Fruit fly (Drosophila melanogaster) whole organism, embryonic: ENCODE results near the gene ppk30.

Experiments
- ATbp ChIP-seq: fragments of 200-800 bp; sonication (Bioruptor generic); optimal IDR thresholded peaks from 2 replicates; lab custom pipeline; 2017; ENCODE audit warnings: missing biosample characterization, mild to moderate bottlenecking, missing genetic modification characterization, missing genetic modification reagents
- Atf-2 ChIP-seq: fragments of 200-800 bp; sonication (Bioruptor generic); optimal IDR thresholded peaks from 2 replicates; lab custom pipeline; 2016; ENCODE audit warnings: missing biosample characterization, missing genetic modification characterization
- Atf3 ChIP-seq: fragments of 200-800 bp; sonication (Bioruptor generic); optimal IDR thresholded peaks from 3 replicates; lab custom pipeline; 2016; ENCODE audit warnings: missing biosample characterization, missing genetic modification characterization
- CG11247 ChIP-seq: fragments of 200-800 bp; sonication (Bioruptor generic); IDR thresholded peaks from 2 replicates; pipeline ENCODE4 v1.3.6; 2022; ENCODE audit warnings: missing biosample characterization, missing genetic modification characterization
- CG11560 ChIP-seq: fragments of 200-800 bp; sonication (Bioruptor generic); IDR thresholded peaks from 3 replicates; pipeline ENCODE4 v1.3.6; 2022; ENCODE audit warnings: missing biosample characterization, missing genetic modification characterization
- CG11723 ChIP-seq: fragments of 200-800 bp; sonication (Bioruptor generic); optimal IDR thresholded peaks from 2 replicates; lab custom pipeline; 2017; ENCODE audit warnings: missing biosample characterization, mild to moderate bottlenecking, missing genetic modification characterization
- CG12155 ChIP-seq: fragments of 200-800 bp; sonication (Bioruptor generic); optimal IDR thresholded peaks from 3 replicates; lab custom pipeline; 2016; ENCODE audit warnings: missing biosample characterization, missing genetic modification characterization
- CG12659 ChIP-seq: fragments of 200-800 bp; sonication (Bioruptor generic); optimal IDR thresholded peaks from 3 replicates; lab custom pipeline; 2017; ENCODE audit warnings: mild to moderate bottlenecking, missing biosample characterization, missing genetic modification reagents, missing genetic modification characterization
- CG13424 ChIP-seq: fragments of 200-800 bp; sonication (Bioruptor generic); optimal IDR thresholded peaks from 2 replicates; lab custom pipeline; 2019; ENCODE audit warnings: missing biosample characterization, mild to moderate bottlenecking, missing genetic modification characterization, moderate library complexity
- CG13624 ChIP-seq: fragments of 200-800 bp; sonication (Bioruptor generic); optimal IDR thresholded peaks from 2 replicates; lab custom pipeline; 2016; ENCODE audit warnings: missing biosample characterization, missing genetic modification characterization
- CG15073 ChIP-seq: fragments of 200-800 bp; sonication (Bioruptor generic); optimal IDR thresholded peaks from 2 replicates; lab custom pipeline; 2016; ENCODE audit warnings: missing biosample characterization, missing genetic modification characterization
- CG15479 ChIP-seq: fragments of 200-800 bp; sonication (Bioruptor generic); optimal IDR thresholded peaks from 3 replicates; lab custom pipeline; 2019; ENCODE audit warnings: missing biosample characterization, mild to moderate bottlenecking, missing genetic modification characterization, moderate library complexity
- CG15514 ChIP-seq: fragments of 200-800 bp; sonication (Bioruptor generic); optimal IDR thresholded peaks from 3 replicates; lab custom pipeline; 2017; ENCODE audit warnings: missing biosample characterization, missing genetic modification characterization, mild to moderate bottlenecking, moderate library complexity, missing genetic modification reagents
- CG17359 ChIP-seq: fragments of 200-800 bp; sonication (Bioruptor generic); optimal IDR thresholded peaks from 3 replicates; lab custom pipeline; 2018; ENCODE audit warnings: missing biosample characterization, mild to moderate bottlenecking, missing genetic modification characterization, moderate library complexity
- CG18599 ChIP-seq: fragments of 200-800 bp; sonication (Bioruptor generic); optimal IDR thresholded peaks from 3 replicates; lab custom pipeline; 2017; ENCODE audit warnings: missing biosample characterization, missing genetic modification characterization, mild to moderate bottlenecking, moderate library complexity, missing genetic modification reagents
- CG2875 ChIP-seq: fragments of 200-800 bp; sonication (Bioruptor generic); optimal IDR thresholded peaks from 2 replicates; lab custom pipeline; 2017; ENCODE audit warnings: missing biosample characterization, mild to moderate bottlenecking, missing genetic modification characterization, missing genetic modification reagents
- CG32772 ChIP-seq: fragments of 200-800 bp; sonication (Bioruptor generic); IDR thresholded peaks from 2 replicates; pipeline ENCODE4 v1.3.6; 2022; ENCODE audit warnings: missing biosample characterization, missing genetic modification characterization
- CG7745 ChIP-seq: fragments of 200-800 bp; sonication (Bioruptor generic); optimal IDR thresholded peaks from 2 replicates; lab custom pipeline; 2018; ENCODE audit warnings: missing biosample characterization, mild to moderate bottlenecking, missing genetic modification characterization, moderate library complexity
- CG7786 ChIP-seq: fragments of 200-800 bp; sonication (Bioruptor generic); optimal IDR thresholded peaks from 2 replicates; lab custom pipeline; 2016; ENCODE audit warnings: missing biosample characterization, missing genetic modification characterization
- CG8765 ChIP-seq: fragments of 200-800 bp; sonication (Bioruptor generic); IDR thresholded peaks from 2 replicates; pipeline ENCODE4 v1.3.6; 2022; ENCODE audit warnings: missing biosample characterization, missing genetic modification characterization
- D ChIP-seq, 2 experiments: fragments of 200-800 bp in 1 of 2; fragments of >200 bp in 1 of 2; sonication (Bioruptor generic) in 1 of 2; optimal IDR thresholded peaks; 2 replicates in 1 of 2; 3 replicates in 1 of 2; lab custom pipeline; 2017; ENCODE audit warnings: mild to moderate bottlenecking in 1 of 2, missing biosample characterization in 1 of 2, missing genetic modification characterization in 1 of 2, missing genetic modification reagents in 1 of 2
- Drgx ChIP-seq: fragments of 200-800 bp; sonication (Bioruptor generic); IDR thresholded peaks from 2 replicates; pipeline ENCODE4 v1.3.6; 2022; ENCODE audit warnings: missing biosample characterization, missing genetic modification characterization
- Ets65A ChIP-seq: fragments of 200-800 bp; sonication (Bioruptor generic); peaks from one replicate; lab custom pipeline; 2016; ENCODE audit warnings: missing biosample characterization, missing genetic modification characterization
- HLH4C ChIP-seq: fragments of 200-800 bp; sonication (Bioruptor generic); IDR thresholded peaks from 3 replicates; pipeline ENCODE4 v1.3.6; 2022; ENCODE audit warnings: missing biosample characterization, missing genetic modification characterization; ENCODE audit not compliant: partially characterized antibody
- Lim3 ChIP-seq: fragments of 200-800 bp; sonication (Bioruptor generic); IDR thresholded peaks from 2 replicates; pipeline ENCODE4 v1.3.6; 2022; ENCODE audit warnings: missing biosample characterization, missing genetic modification characterization
- NC2β ChIP-seq: fragments of 200-800 bp; sonication (Bioruptor generic); optimal IDR thresholded peaks from 2 replicates; lab custom pipeline; 2016; ENCODE audit warnings: missing biosample characterization, missing genetic modification characterization
- Opbp ChIP-seq: fragments of 200-800 bp; sonication (Bioruptor generic); IDR thresholded peaks from 3 replicates; pipeline ENCODE4 v1.3.6; 2022; ENCODE audit warnings: missing biosample characterization, missing genetic modification characterization; ENCODE audit not compliant: partially characterized antibody
- Rfx ChIP-seq: fragments of 200-800 bp; sonication (Bioruptor generic); IDR thresholded peaks from 2 replicates; pipeline ENCODE4 v1.3.6; 2022; ENCODE audit warnings: missing biosample characterization, missing genetic modification characterization
- btn ChIP-seq: fragments of 200-800 bp; sonication (Bioruptor generic); optimal IDR thresholded peaks from 2 replicates; lab custom pipeline; 2016; ENCODE audit warnings: missing biosample characterization, missing genetic modification characterization
- corto ChIP-seq: fragments of 200-800 bp; sonication (Bioruptor generic); optimal IDR thresholded peaks from 2 replicates; lab custom pipeline; 2016; ENCODE audit warnings: missing biosample characterization, mild to moderate bottlenecking, missing genetic modification characterization, moderate library complexity
- crol ChIP-seq: fragments of 200-800 bp; sonication (Bioruptor generic); IDR thresholded peaks from 2 replicates; pipeline ENCODE4 v1.3.6; 2022; ENCODE audit warnings: missing biosample characterization, missing genetic modification characterization
- cwo ChIP-seq: fragments of 200-800 bp; sonication (Bioruptor generic); optimal IDR thresholded peaks from 3 replicates; lab custom pipeline; 2017; ENCODE audit warnings: missing biosample characterization, missing genetic modification characterization, mild to moderate bottlenecking, moderate library complexity, missing genetic modification reagents
- emc ChIP-seq: fragments of 200-800 bp; sonication (Bioruptor generic); optimal IDR thresholded peaks from 2 replicates; lab custom pipeline; 2016; ENCODE audit warnings: missing biosample characterization, missing genetic modification characterization
- gce ChIP-seq: fragments of 200-800 bp; sonication (Bioruptor generic); IDR thresholded peaks from 3 replicates; pipeline ENCODE4 v1.3.6; 2022; ENCODE audit warnings: missing biosample characterization, missing genetic modification characterization
- gcm2 ChIP-seq: fragments of 200-800 bp; sonication (Bioruptor generic); optimal IDR thresholded peaks from 2 replicates; lab custom pipeline; 2016; ENCODE audit warnings: missing biosample characterization, missing genetic modification characterization
- gem ChIP-seq: fragments of 200-800 bp; sonication (Bioruptor generic); optimal IDR thresholded peaks from 2 replicates; lab custom pipeline; 2019; ENCODE audit warnings: missing biosample characterization, mild to moderate bottlenecking, missing genetic modification characterization, moderate library complexity
- hkb ChIP-seq, 2 experiments: fragments of 200-800 bp in 1 of 2; fragments of >200 bp in 1 of 2; sonication (Bioruptor generic) in 1 of 2; IDR thresholded peaks in 1 of 2; optimal IDR thresholded peaks in 1 of 2; 2 replicates each; pipeline versions ENCODE4 v1.3.6 to Lab custom; 2017 to 2022; ENCODE audit warnings: missing biosample characterization in 1 of 2, missing genetic modification characterization in 1 of 2
- inv ChIP-seq: fragments of 200-800 bp; sonication (Bioruptor generic); IDR thresholded peaks from 2 replicates; pipeline ENCODE4 v1.3.6; 2022; ENCODE audit warnings: missing biosample characterization, missing genetic modification characterization; ENCODE audit not compliant: partially characterized antibody
- lbe ChIP-seq: fragments of 200-800 bp; sonication (Bioruptor generic); optimal IDR thresholded peaks from 2 replicates; lab custom pipeline; 2016; ENCODE audit warnings: missing biosample characterization, mild to moderate bottlenecking, missing genetic modification characterization
- pan ChIP-seq, 4 experiments: fragments of >200 bp in 3 of 4; fragments of 200-800 bp in 1 of 4; sonication (Bioruptor generic) in 1 of 4; optimal IDR thresholded peaks in 3 of 4; IDR thresholded peaks in 1 of 4; 2 replicates each; pipeline versions ENCODE4 v1.3.6 to Lab custom; 2017 to 2022; ENCODE audit warnings: missing biosample characterization in 2 of 4, missing genetic modification characterization in 2 of 4, mixed read lengths in 1 of 4
- pfk ChIP-seq: fragments of 200-800 bp; sonication (Bioruptor generic); optimal IDR thresholded peaks from 2 replicates; lab custom pipeline; 2018; ENCODE audit warnings: missing biosample characterization, mild to moderate bottlenecking, missing genetic modification characterization, moderate library complexity
- sens-2 ChIP-seq: fragments of 200-800 bp; sonication (Bioruptor generic); IDR thresholded peaks from 2 replicates; pipeline ENCODE4 v1.3.6; 2022; ENCODE audit warnings: missing biosample characterization, missing genetic modification characterization
- sqz ChIP-seq: fragments of 200-800 bp; sonication (Bioruptor generic); optimal IDR thresholded peaks from 3 replicates; lab custom pipeline; 2018; ENCODE audit warnings: missing biosample characterization, mild to moderate bottlenecking, missing genetic modification characterization
- tgo ChIP-seq: fragments of 200-800 bp; sonication (Bioruptor generic); IDR thresholded peaks from 3 replicates; pipeline ENCODE4 v1.3.6; 2022; ENCODE audit warnings: missing biosample characterization, missing genetic modification characterization
- tll ChIP-seq, 2 experiments: fragments of 200-800 bp in 1 of 2; fragments of >200 bp in 1 of 2; sonication (Bioruptor generic) in 1 of 2; optimal IDR thresholded peaks; 2 replicates each; lab custom pipeline; 2017 to 2019; ENCODE audit warnings: missing biosample characterization in 2 of 2, missing genetic modification characterization in 2 of 2, mild to moderate bottlenecking in 1 of 2, moderate library complexity in 1 of 2

ppk30 gene

dm6 chr3R:29696359-29696758 is 27.4 kb downstream of the ppk30 start (continued):
- no peak for TF ChIP-seq Lim3

DNA sequence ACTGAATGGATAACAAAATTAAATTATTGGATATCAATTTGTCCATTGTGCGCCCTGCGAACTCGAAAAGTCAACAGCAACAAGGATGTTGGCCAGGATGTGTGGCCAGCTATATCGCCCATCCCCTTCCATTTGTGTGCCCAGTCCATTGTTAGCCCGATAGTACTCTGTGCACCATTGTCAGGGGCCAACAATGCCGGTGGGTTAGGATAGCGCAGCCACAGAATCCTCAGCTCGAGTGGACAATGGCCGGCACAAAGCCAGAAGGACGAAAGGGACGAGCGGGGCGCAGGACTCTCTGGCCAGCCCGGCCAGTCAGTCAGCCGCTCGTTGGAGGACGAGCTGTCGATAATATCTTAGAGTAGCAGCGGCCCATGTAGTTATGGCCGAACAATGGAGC is 28.9 kb downstream of the ppk30 start:
- TF ChIP-seq CG13624 (GFP tag; lab: Kevin White, UChicago) (no peak), Ets65A (GFP tag; lab: Kevin White, UChicago) (peak; percentile 56), tll (GFP tag; optimal IDR thresholded peaks at IDR 0.05; lab: Kevin White, UChicago) (peak in 1 of 2 experiments; percentile 41), D (optimal IDR thresholded peaks at IDR 0.05; lab: Kevin White, UChicago) (peak; percentile 94), D (GFP tag; optimal IDR thresholded peaks at IDR 0.05; lab: Kevin White, UChicago) (no peak), Drgx (no peak), ATbp (GFP tag; lab: Kevin White, UChicago) (no peak)

DNA sequence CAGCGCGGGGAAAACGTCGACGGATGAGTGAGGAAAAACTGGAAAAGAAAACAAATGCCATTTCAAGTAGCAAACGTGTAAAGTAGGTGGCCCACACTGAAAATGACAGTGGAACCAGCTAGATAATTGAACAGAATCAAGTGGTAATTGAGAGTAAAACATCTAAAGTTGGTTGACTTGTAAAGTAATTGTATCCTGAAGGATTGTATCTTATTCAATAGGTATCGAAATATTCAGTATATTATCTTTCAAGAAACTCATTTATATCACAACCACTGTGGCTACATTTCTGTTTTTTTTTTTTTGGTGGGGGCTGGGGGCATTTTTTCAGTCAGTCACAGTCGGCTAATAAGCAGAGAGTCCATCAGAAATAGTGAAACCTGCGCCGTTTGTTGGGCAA is 30.3 kb downstream of the ppk30 start:
- no peak for TF ChIP-seq CG12155
- no peak for TF ChIP-seq CG11560 (tag; lab: Robert Waterston, UW)
- peak; percentile 28 for TF ChIP-seq CG2875 (GFP tag; lab: Kevin White, UChicago)
- no peak for TF ChIP-seq hkb (optimal IDR thresholded peaks at IDR 0.05; lab: Kevin White, UChicago)
- peak; percentile 49 for TF ChIP-seq hkb (GFP tag; IDR thresholded peaks at IDR 0.05; lab: Robert Waterston, UW)
- no peak for TF ChIP-seq lbe (GFP tag; lab: Kevin White, UChicago)
- no peak for TF ChIP-seq Rfx (GFP tag; lab: Robert Waterston, UW)
- TF ChIP-seq sqz (GFP tag; lab: Kevin White, UChicago): no peak
- no peak for TF ChIP-seq corto (GFP tag; lab: Kevin White, UChicago)
- no peak for TF ChIP-seq CG12659 (GFP tag; lab: Kevin White, UChicago)
- no peak for TF ChIP-seq gce (GFP tag; lab: Robert Waterston, UW)
- TF ChIP-seq btn (GFP tag; lab: Kevin White, UChicago): no peak
- TF ChIP-seq CG8765: peak; percentile 35; the same call in 1 of the 2 replicates
- 0 out of 2 replicates have a peak, but pooled peaks have one; percentile 6 for TF ChIP-seq CG11247
- no peak for TF ChIP-seq emc (GFP tag; lab: Kevin White, UChicago)
- no peak for TF ChIP-seq crol (GFP tag; lab: Robert Waterston, UW)
- no peak for TF ChIP-seq CG7745 (tag; lab: Kevin White, UChicago)
- TF ChIP-seq CG15479 (GFP tag; lab: Kevin White, UChicago): no peak
- no peak for TF ChIP-seq HLH4C (GFP tag; lab: Robert Waterston, UW)
- peak; percentile 73 for TF ChIP-seq gem (tag; lab: Kevin White, UChicago)
- no peak for TF ChIP-seq inv (GFP tag; lab: Robert Waterston, UW)
- TF ChIP-seq cwo (GFP tag; lab: Kevin White, UChicago): no peak
- TF ChIP-seq Opbp (GFP tag; lab: Robert Waterston, UW): no peak
- TF ChIP-seq sens-2 (GFP tag; lab: Robert Waterston, UW): peak; percentile 62; the same call in 1 of the 2 replicates
- no peak for TF ChIP-seq NC2β
- no peak for TF ChIP-seq gcm2 (GFP tag; lab: Kevin White, UChicago)
- no peak for TF ChIP-seq CG17359 (tag; lab: Kevin White, UChicago)
- TF ChIP-seq CG11723: no peak
- no peak for TF ChIP-seq CG15514 (GFP tag; lab: Kevin White, UChicago)
- TF ChIP-seq CG18599 (GFP tag; lab: Kevin White, UChicago): no peak
- TF ChIP-seq CG32772: peak; percentile 70
- peak; percentile 18 for TF ChIP-seq CG13424 (tag; lab: Kevin White, UChicago)
- TF ChIP-seq pfk: no peak
- no peak for TF ChIP-seq CG7786 (GFP tag; lab: Kevin White, UChicago)
- TF ChIP-seq Atf-2 (GFP tag; lab: Kevin White, UChicago): no peak
- TF ChIP-seq pan (optimal IDR thresholded peaks at IDR 0.05; lab: Kevin White, UChicago): no peak
- peak in 1 of 2 experiments; percentile 73 for TF ChIP-seq pan (GFP tag; optimal IDR thresholded peaks at IDR 0.05 in 1 of 2, IDR thresholded peaks at IDR 0.05 in 1 of 2)
- TF ChIP-seq CG15073 (GFP tag; lab: Kevin White, UChicago): no peak
- TF ChIP-seq Atf3 (GFP tag; lab: Kevin White, UChicago): no peak
- peak; percentile 51; the same call in 2 of the 3 replicates for TF ChIP-seq tgo (GFP tag; lab: Robert Waterston, UW)
